Worm (Caenorhabditis elegans) whole organism, L2 larva: ENCODE measurements around the gene Y39B6A.33.

Experiments
- ZK546.5 ChIP-seq: sonication (generic microtip); optimal IDR thresholded peaks from 2 replicates; lab custom pipeline; 2017; ENCODE audit warnings: missing biosample characterization, missing genetic modification characterization
- aly-2 ChIP-seq: fragments of 150-350 bp; optimal IDR thresholded peaks from 2 replicates; lab custom pipeline; 2014; ENCODE audit warnings: missing biosample characterization, missing genetic modification characterization
- ama-1 ChIP-seq: fragments of 150-350 bp; optimal IDR thresholded peaks from 2 replicates; lab custom pipeline; 2018; ENCODE audit warnings: inconsistent platforms
- ceh-16 ChIP-seq: fragments of 150-350 bp; optimal IDR thresholded peaks from 2 replicates; lab custom pipeline; 2014; ENCODE audit warnings: missing biosample characterization, missing genetic modification characterization
- ceh-82 ChIP-seq: fragments of 150-350 bp; optimal IDR thresholded peaks from 2 replicates; lab custom pipeline; 2014; ENCODE audit warnings: missing biosample characterization, missing genetic modification characterization
- elt-1 ChIP-seq: fragments of 150-350 bp; optimal IDR thresholded peaks from 2 replicates; lab custom pipeline; 2014; ENCODE audit warnings: missing biosample characterization, missing genetic modification characterization
- nhr-237 ChIP-seq: fragments of 150-350 bp; optimal IDR thresholded peaks from 2 replicates; lab custom pipeline; 2014; ENCODE audit warnings: missing biosample characterization, missing genetic modification characterization
- skn-1 ChIP-seq: sonication (generic microtip); optimal IDR thresholded peaks from 2 replicates; lab custom pipeline; 2017; ENCODE audit warnings: missing biosample characterization, missing genetic modification characterization
- unc-62 ChIP-seq: fragments of 150-350 bp; optimal IDR thresholded peaks from 2 replicates; lab custom pipeline; 2014; ENCODE audit warnings: missing biosample characterization, missing genetic modification reagents, missing genetic modification characterization

DNA sequence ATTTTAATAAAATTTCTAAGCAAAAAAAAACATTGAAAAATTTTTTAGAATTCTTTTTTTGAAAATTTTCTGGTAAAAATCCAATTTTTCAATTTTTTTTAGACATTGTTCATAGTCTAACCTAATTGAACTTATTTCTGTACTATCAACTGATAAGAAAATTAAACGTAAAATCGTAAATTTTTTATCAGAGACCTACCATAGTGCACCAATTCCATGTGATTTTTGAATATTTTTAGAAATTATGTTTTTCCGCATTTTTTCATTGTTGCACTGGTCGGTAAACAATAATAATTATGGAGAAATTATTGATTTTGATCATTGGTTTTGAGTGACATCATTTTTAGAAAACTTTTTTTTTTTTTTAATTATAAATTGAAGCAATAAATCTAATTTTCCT is 25.2 kb upstream of the Y39B6A.33 start:
- TF ChIP-seq ceh-16 (tag; lab: Kevin White, UChicago) (no peak), unc-62 (GFP tag; lab: Kevin White, UChicago) (no peak), elt-1 (tag; lab: Kevin White, UChicago) (no peak), skn-1 (tag; lab: Kevin White, UChicago) (no peak), ZK546.5 (tag; lab: Kevin White, UChicago) (no peak), nhr-237 (tag; lab: Kevin White, UChicago) (no peak), aly-2 (no peak), ceh-82 (tag; lab: Kevin White, UChicago) (no peak), ama-1 (no peak)
